Worm (Caenorhabditis elegans) whole organism, L4 larva: ENCODE data around the gene nhr-76.

Experiments
- lin-13 ChIP-seq: fragments of 150-350 bp; optimal IDR thresholded peaks from 2 replicates; lab custom pipeline; 2014; ENCODE audit warnings: missing biosample characterization, missing genetic modification reagents, missing genetic modification characterization
- pha-4 ChIP-seq, 2 experiments: fragments of 150-350 bp in 1 of 2; fragments of 200-800 bp in 1 of 2; sonication (Bioruptor generic) in 1 of 2; IDR thresholded peaks in 1 of 2; optimal IDR thresholded peaks in 1 of 2; 2 replicates each; pipeline versions ENCODE4 v1.3.6 to Lab custom; 2014 to 2022; ENCODE audit warnings: missing genetic modification characterization in 2 of 2, missing genetic modification reagents in 2 of 2, missing biosample characterization in 1 of 2, missing compliant biosample characterization in 1 of 2
- unc-39 ChIP-seq: sonication (generic microtip); optimal IDR thresholded peaks from 2 replicates; lab custom pipeline; 2017; ENCODE audit warnings: missing biosample characterization, missing genetic modification characterization

ce11 chrIV:670455-670854 is 43.1 kb downstream of the nhr-76 start, which contains the start of gene K11H12.11:
- TF ChIP-seq lin-13 (no peak), pha-4 (GFP tag; IDR thresholded peaks at IDR 0.05; lab: Robert Waterston, UW) (no peak), pha-4 (tag; optimal IDR thresholded peaks at IDR 0.05; lab: Kevin White, UChicago) (no peak), unc-39 (tag; lab: Kevin White, UChicago) (no peak)
